Worm (Caenorhabditis elegans): ENCODE results near the gene D1046.4.

D1046.4 gene

ce11 chrIV:8888525-8889026 lies 45.1 kb upstream of the D1046.4 start, which contains the start of gene oma-1 (continued):
- no peak for TF ChIP-seq nhr-179 (tag; optimal IDR thresholded peaks at IDR 0.05)
- no peak for TF ChIP-seq zim-3 (tag; optimal IDR thresholded peaks at IDR 0.05)
- no peak for TF ChIP-seq egl-44 (GFP tag; IDR thresholded peaks at IDR 0.05)
- no peak for TF ChIP-seq nfya-2 (GFP tag; IDR thresholded peaks at IDR 0.05)
- no peak for TF ChIP-seq hrde-1 (tag; optimal IDR thresholded peaks at IDR 0.05; ENCODE audit: borderline replicate concordance)
- 0 out of 2 replicates have a peak, but pooled peaks have one; percentile 13 for TF ChIP-seq ceh-100 (GFP tag; IDR thresholded peaks at IDR 0.05)
- no peak for TF ChIP-seq K12H6.12 (tag; optimal IDR thresholded peaks at IDR 0.05)
- no peak for TF ChIP-seq dox-1 (GFP tag; IDR thresholded peaks at IDR 0.05)
- TF ChIP-seq sptf-2 (GFP tag; optimal IDR thresholded peaks at IDR 0.05) = no peak
- no peak for TF ChIP-seq ZK185.1 (tag; optimal IDR thresholded peaks at IDR 0.05; ENCODE audit: poor library complexity, severe bottlenecking)
- no peak for TF ChIP-seq gei-17 (GFP tag; optimal IDR thresholded peaks at IDR 0.05)
- TF ChIP-seq nhr-120 (GFP tag; IDR thresholded peaks at IDR 0.05) = no peak
- TF ChIP-seq B0019.2 (GFP tag; conservative IDR thresholded peaks at IDR 0.05) = peak; percentile 36; the same call in 1 of the 2 replicates
- TF ChIP-seq nhr-27 (tag; optimal IDR thresholded peaks at IDR 0.05) = no peak
- 0 out of 2 replicates have a peak, but pooled peaks have one; percentile 14 for TF ChIP-seq C17E4.6 (GFP tag; IDR thresholded peaks at IDR 0.05)
- TF ChIP-seq C06A6.2 (GFP tag; conservative IDR thresholded peaks at IDR 0.05) = no peak
- TF ChIP-seq D2030.7 (GFP tag; IDR thresholded peaks at IDR 0.05) = peak; percentile 88
- TF ChIP-seq T26A5.8 (tag; optimal IDR thresholded peaks at IDR 0.05) = no peak
- no peak for TF ChIP-seq B0261.1 (tag; optimal IDR thresholded peaks at IDR 0.05)
- TF ChIP-seq pha-4 (tag; optimal IDR thresholded peaks at IDR 0.05) = no peak
- no peak for TF ChIP-seq Y53F4B.3 (GFP tag; IDR thresholded peaks at IDR 0.05)
- TF ChIP-seq F57C9.4 (tag; optimal IDR thresholded peaks at IDR 0.05) = no peak
- no peak for TF ChIP-seq K11D2.4 (GFP tag; IDR thresholded peaks at IDR 0.05)
- no peak for TF ChIP-seq ztf-22 (GFP tag; optimal IDR thresholded peaks at IDR 0.05)
- peak; percentile 95 for TF ChIP-seq efl-1 (GFP tag; optimal IDR thresholded peaks at IDR 0.05)
- no peak for TF ChIP-seq bed-1 (GFP tag; IDR thresholded peaks at IDR 0.05)
- TF ChIP-seq bed-2 (GFP tag; IDR thresholded peaks at IDR 0.05) = no peak
- no peak for TF ChIP-seq madf-10 (tag; optimal IDR thresholded peaks at IDR 0.05)
- TF ChIP-seq sdz-38 (tag; optimal IDR thresholded peaks at IDR 0.05) = no peak
- no peak for TF ChIP-seq ama-1 (optimal IDR thresholded peaks at IDR 0.05)
- no peak for TF ChIP-seq ama-1 (GFP tag; optimal IDR thresholded peaks at IDR 0.05)
- TF ChIP-seq aptf-3 (GFP tag; IDR thresholded peaks at IDR 0.05) = no peak
- peak; percentile 65; the same call in 1 of the 2 replicates for TF ChIP-seq rcor-1 (GFP tag; IDR thresholded peaks at IDR 0.05)
- no peak for TF ChIP-seq lir-1 (GFP tag; conservative IDR thresholded peaks at IDR 0.05)
- TF ChIP-seq ets-4 (GFP tag; optimal IDR thresholded peaks at IDR 0.05) = no peak
- TF ChIP-seq ztf-25 (GFP tag; IDR thresholded peaks at IDR 0.05) = no peak
- TF ChIP-seq ceh-27 (GFP tag; optimal IDR thresholded peaks at IDR 0.05) = no peak
- TF ChIP-seq nhr-90 (tag; optimal IDR thresholded peaks at IDR 0.05) = no peak
- peak; percentile 99 for TF ChIP-seq madf-6 (GFP tag; IDR thresholded peaks at IDR 0.05)
- peak; percentile 49 for TF ChIP-seq ztf-18 (tag; optimal IDR thresholded peaks at IDR 0.05)
- TF ChIP-seq attf-3 (GFP tag; conservative IDR thresholded peaks at IDR 0.05) = peak; percentile 56; the same call in 1 of the 2 replicates
- TF ChIP-seq F52B5.7 (tag; optimal IDR thresholded peaks at IDR 0.05) = no peak
- TF ChIP-seq Y67H2A.10 (GFP tag; conservative IDR thresholded peaks at IDR 0.05) = no peak
- no peak for TF ChIP-seq ztf-6 (GFP tag; IDR thresholded peaks at IDR 0.05)
- TF ChIP-seq dpff-1 (tag; optimal IDR thresholded peaks at IDR 0.05) = no peak
- TF ChIP-seq F57A8.1 (GFP tag; optimal IDR thresholded peaks at IDR 0.05) = no peak
- TF ChIP-seq F22D6.2 (tag; optimal IDR thresholded peaks at IDR 0.05) = no peak
- no peak for TF ChIP-seq repo-1 (tag; optimal IDR thresholded peaks at IDR 0.05)
- TF ChIP-seq somi-1 (GFP tag; optimal IDR thresholded peaks at IDR 0.05) = no peak
- TF ChIP-seq lag-1 (GFP tag; IDR thresholded peaks at IDR 0.05) = no peak
